Worm (Caenorhabditis elegans) whole organism, L4 larva: Measurements from ENCODE around the gene spo-11.

Experiments
- F26F4.8 ChIP-seq: fragments of 200-800 bp; sonication (Bioruptor generic); conservative IDR thresholded peaks from 2 replicates; pipeline ENCODE4 v1.3.6; 2022; ENCODE audit warnings: missing genetic modification characterization, missing compliant biosample characterization
- F49E8.2 ChIP-seq: sonication (generic microtip); optimal IDR thresholded peaks from 2 replicates; lab custom pipeline; 2016; ENCODE audit warnings: missing compliant biosample characterization, mild to moderate bottlenecking, missing genetic modification characterization, borderline replicate concordance
- Y105C5A.15 ChIP-seq: fragments of 200-800 bp; sonication (Bioruptor generic); IDR thresholded peaks from 2 replicates; pipeline ENCODE4 v1.3.6; 2022; ENCODE audit warnings: missing genetic modification characterization, missing compliant biosample characterization
- Y48G9A.11 ChIP-seq: fragments of 200-800 bp; sonication (Bioruptor generic); IDR thresholded peaks from 2 replicates; pipeline ENCODE4 v1.3.6; 2022; ENCODE audit warnings: missing genetic modification reagents, missing genetic modification characterization, missing compliant biosample characterization
- Y5F2A.4 ChIP-seq: fragments of 200-800 bp; sonication (Bioruptor generic); optimal IDR thresholded peaks from 2 replicates; lab custom pipeline; 2018; ENCODE audit warnings: mild to moderate bottlenecking, missing genetic modification characterization, missing compliant biosample characterization
- ZK546.5 ChIP-seq, 2 experiments: sonication (generic microtip); optimal IDR thresholded peaks; 2 replicates each; lab custom pipeline; 2017; ENCODE audit warnings: missing biosample characterization in 2 of 2, missing genetic modification characterization in 2 of 2
- aha-1 ChIP-seq: fragments of 150-350 bp; peaks from one replicate; lab custom pipeline; 2014; ENCODE audit warnings: missing biosample characterization, missing genetic modification characterization
- ama-1 ChIP-seq: fragments of 150-350 bp; optimal IDR thresholded peaks from 2 replicates; lab custom pipeline; 2014; ENCODE audit warnings: inconsistent platforms, mixed read lengths
- attf-4 ChIP-seq: sonication (generic microtip); optimal IDR thresholded peaks from 3 replicates; lab custom pipeline; 2017; ENCODE audit warnings: missing biosample characterization, missing genetic modification characterization
- ceh-82 ChIP-seq: sonication (generic microtip); optimal IDR thresholded peaks from 2 replicates; lab custom pipeline; 2017; ENCODE audit warnings: missing biosample characterization, missing genetic modification characterization
- ces-1 ChIP-seq: fragments of 150-350 bp; sonication (generic microtip); optimal IDR thresholded peaks from 4 replicates; lab custom pipeline; 2014; ENCODE audit warnings: missing biosample characterization, missing genetic modification reagents, missing genetic modification characterization
- daf-12 ChIP-seq: fragments of 150-350 bp; optimal IDR thresholded peaks from 2 replicates; lab custom pipeline; 2014; ENCODE audit warnings: missing biosample characterization, missing genetic modification reagents, missing genetic modification characterization
- daf-16 ChIP-seq, 3 experiments: sonication (generic microtip); optimal IDR thresholded peaks; 2 replicates each; lab custom pipeline; 2016 to 2017; ENCODE audit warnings: missing genetic modification characterization in 3 of 3, missing genetic modification reagents in 3 of 3, mild to moderate bottlenecking in 2 of 3, missing compliant biosample characterization in 2 of 3, missing biosample characterization in 1 of 3, moderate library complexity in 1 of 3
- dmd-6 ChIP-seq: fragments of 200-800 bp; sonication (Bioruptor generic); IDR thresholded peaks from 2 replicates; pipeline ENCODE4 v1.3.6; 2022; ENCODE audit warnings: missing genetic modification reagents, missing genetic modification characterization, missing compliant biosample characterization
- fkh-10 ChIP-seq: fragments of 150-350 bp; optimal IDR thresholded peaks from 2 replicates; lab custom pipeline; 2014; ENCODE audit warnings: missing biosample characterization, missing genetic modification reagents, missing genetic modification characterization
- fos-1 ChIP-seq: fragments of 150-350 bp; optimal IDR thresholded peaks from 2 replicates; lab custom pipeline; 2014; ENCODE audit warnings: missing biosample characterization, missing genetic modification characterization
- gei-8 ChIP-seq: fragments of 200-800 bp; sonication (Bioruptor generic); optimal IDR thresholded peaks from 2 replicates; lab custom pipeline; 2018; ENCODE audit warnings: mild to moderate bottlenecking, missing genetic modification characterization, missing compliant biosample characterization
- lin-1 ChIP-seq: fragments of 200-800 bp; sonication (Bioruptor generic); IDR thresholded peaks from 2 replicates; pipeline ENCODE4 v1.3.6; 2022; ENCODE audit warnings: missing genetic modification reagents, missing genetic modification characterization, missing compliant biosample characterization
- lir-3 ChIP-seq: sonication (generic microtip); optimal IDR thresholded peaks from 2 replicates; lab custom pipeline; 2016; ENCODE audit warnings: mild to moderate bottlenecking, missing genetic modification characterization, missing compliant biosample characterization
- lsy-2 ChIP-seq, 2 experiments: fragments of 150-350 bp in 1 of 2; sonication (generic microtip) in 1 of 2; optimal IDR thresholded peaks; 2 replicates each; lab custom pipeline; 2014 to 2017; ENCODE audit warnings: missing biosample characterization in 2 of 2, missing genetic modification characterization in 2 of 2
- mdl-1 ChIP-seq, 2 experiments: fragments of 150-350 bp in 1 of 2; sonication (generic microtip) in 1 of 2; optimal IDR thresholded peaks; 2 replicates each; lab custom pipeline; 2014 to 2017; ENCODE audit warnings: missing biosample characterization in 2 of 2, missing genetic modification characterization in 2 of 2
- mxl-2 ChIP-seq: fragments of 200-800 bp; sonication (Bioruptor generic); conservative IDR thresholded peaks from 2 replicates; pipeline ENCODE4 v1.3.6; 2022; ENCODE audit warnings: missing genetic modification reagents, missing genetic modification characterization, missing compliant biosample characterization
- nhr-42 ChIP-seq: fragments of 200-800 bp; sonication (Bioruptor generic); IDR thresholded peaks from 2 replicates; pipeline ENCODE4 v1.3.6; 2022; ENCODE audit warnings: missing genetic modification characterization, missing compliant biosample characterization
- nhr-76 ChIP-seq: fragments of 150-350 bp; optimal IDR thresholded peaks from 2 replicates; lab custom pipeline; 2014; ENCODE audit warnings: missing biosample characterization, missing genetic modification characterization
- nhr-77 ChIP-seq: fragments of 150-350 bp; optimal IDR thresholded peaks from 2 replicates; lab custom pipeline; 2014; ENCODE audit warnings: missing biosample characterization, missing genetic modification characterization
- pqm-1 ChIP-seq: sonication (generic microtip); optimal IDR thresholded peaks from 2 replicates; lab custom pipeline; 2017; ENCODE audit warnings: missing biosample characterization, missing genetic modification characterization
- sdz-12 ChIP-seq: fragments of 200-800 bp; sonication (Bioruptor generic); optimal IDR thresholded peaks from 2 replicates; lab custom pipeline; 2018; ENCODE audit warnings: mild to moderate bottlenecking, missing genetic modification characterization, missing compliant biosample characterization
- tag-97 ChIP-seq: fragments of 200-800 bp; sonication (Bioruptor generic); IDR thresholded peaks from 2 replicates; pipeline ENCODE4 v1.3.6; 2022; ENCODE audit warnings: missing genetic modification characterization, missing compliant biosample characterization
- unc-62 ChIP-seq, 3 experiments: fragments of 150-350 bp in 1 of 3; sonication (generic microtip); optimal IDR thresholded peaks in 2 of 3; peaks in 1 of 3; 1 replicate in 1 of 3; 2 replicates in 2 of 3; lab custom pipeline; 2014 to 2017; ENCODE audit warnings: missing biosample characterization in 3 of 3, missing genetic modification characterization in 3 of 3, missing genetic modification reagents in 3 of 3, missing genotype in 1 of 3
- vab-7 ChIP-seq: fragments of 200-800 bp; sonication (Bioruptor generic); IDR thresholded peaks from 2 replicates; pipeline ENCODE4 v1.3.6; 2022; ENCODE audit warnings: missing genetic modification reagents, missing genetic modification characterization, missing compliant biosample characterization
- zfp-2 ChIP-seq: sonication (generic microtip); optimal IDR thresholded peaks from 2 replicates; lab custom pipeline; 2016; ENCODE audit warnings: mild to moderate bottlenecking, missing genetic modification characterization, missing compliant biosample characterization
- zip-2 ChIP-seq: fragments of 150-350 bp; optimal IDR thresholded peaks from 2 replicates; lab custom pipeline; 2014; ENCODE audit warnings: missing biosample characterization, missing genetic modification characterization
- ztf-7 ChIP-seq: fragments of 150-350 bp; optimal IDR thresholded peaks from 2 replicates; lab custom pipeline; 2014; ENCODE audit warnings: missing biosample characterization, missing genetic modification characterization

spo-11 gene

ce11 chrIV:11124674-11125073 lies at the start of gene spo-11:
spo-11 (minus strand) TSS chrIV:11124862.
- TF ChIP-seq F49E8.2 (peak; percentile 3), mxl-2 (GFP tag; lab: Robert Waterston, UW) (no peak)

- TF ChIP-seq daf-12 = no peak
- TF ChIP-seq gei-8 (GFP tag; lab: Kevin White, UChicago) = no peak
- no peak for TF ChIP-seq F26F4.8 (GFP tag; lab: Robert Waterston, UW)
- no peak for TF ChIP-seq ZK546.5 (tag; optimal IDR thresholded peaks at IDR 0.05; lab: Kevin White, UChicago)
- peak; percentile 98 for TF ChIP-seq aha-1 (tag; lab: Kevin White, UChicago)
- peak in 1 of 2 experiments; percentile 43 for TF ChIP-seq unc-62 (GFP tag; optimal IDR thresholded peaks at IDR 0.05 in 1 of 2; lab: Kevin White, UChicago)
- TF ChIP-seq unc-62 (tag; optimal IDR thresholded peaks at IDR 0.05; lab: Kevin White, UChicago) = no peak
- TF ChIP-seq vab-7 = no peak
- TF ChIP-seq mdl-1 (tag; optimal IDR thresholded peaks at IDR 0.05; lab: Kevin White, UChicago) = no peak
Measured at ce11 chrIV:11169652-11170051, 45.0 kb upstream of the spo-11 start, which contains the start of gene nhr-67. nhr-67 (plus strand) TSS chrIV:11169748.

- TF ChIP-seq Y105C5A.15 (GFP tag; lab: Robert Waterston, UW) (no peak), ama-1 (lab: Kevin White, UChicago) (no peak), ceh-82 (no peak)
Measured at ce11 chrIV:11164831-11165230, 40.2 kb upstream of the spo-11 start, which contains the start of gene C08F8.6. C08F8.6 (minus strand) TSS chrIV:11164931.

- TF ChIP-seq ztf-7 (tag; lab: Kevin White, UChicago) = no peak
- no peak for TF ChIP-seq mdl-1 (tag; optimal IDR thresholded peaks at IDR 0.05; lab: Kevin White, UChicago)
- no peak for TF ChIP-seq pqm-1 (tag; lab: Kevin White, UChicago)
- TF ChIP-seq fos-1 (tag; lab: Kevin White, UChicago) = no peak
- no peak for TF ChIP-seq tag-97 (GFP tag; lab: Robert Waterston, UW)
- no peak for TF ChIP-seq fkh-10
- no peak for TF ChIP-seq lir-3 (tag; lab: Kevin White, UChicago)
- no peak for TF ChIP-seq zip-2 (tag; lab: Kevin White, UChicago)
- no peak for TF ChIP-seq nhr-76 (tag; lab: Kevin White, UChicago)
- TF ChIP-seq lin-1 = no peak
- TF ChIP-seq daf-16 (GFP tag; optimal IDR thresholded peaks at IDR 0.05; lab: Kevin White, UChicago) = no peak
- no peak for TF ChIP-seq daf-16 (tag; optimal IDR thresholded peaks at IDR 0.05; lab: Kevin White, UChicago)
- TF ChIP-seq zfp-2 (tag; lab: Kevin White, UChicago) = no peak
- TF ChIP-seq Y48G9A.11 (GFP tag; lab: Robert Waterston, UW) = no peak
- no peak for TF ChIP-seq ces-1 (GFP tag; lab: Kevin White, UChicago)
- no peak for TF ChIP-seq Y5F2A.4 (GFP tag; lab: Kevin White, UChicago)
- TF ChIP-seq lsy-2 (tag; optimal IDR thresholded peaks at IDR 0.05; lab: Kevin White, UChicago) = no peak
- no peak for TF ChIP-seq attf-4 (tag; lab: Kevin White, UChicago)
Measured at ce11 chrIV:11162451-11162850, 37.8 kb upstream of the spo-11 start, which contains the start of gene fbxb-9. fbxb-9 (minus strand) TSS chrIV:11162551.

- TF ChIP-seq sdz-12 (GFP tag; lab: Kevin White, UChicago) = no peak
- TF ChIP-seq dmd-6 (GFP tag; lab: Robert Waterston, UW) = no peak
- no peak for TF ChIP-seq nhr-77 (tag; lab: Kevin White, UChicago)
- TF ChIP-seq lir-3 (tag; lab: Kevin White, UChicago) = no peak
- TF ChIP-seq nhr-42 (GFP tag; lab: Robert Waterston, UW) = no peak
Measured at ce11 chrIV:11160707-11161106, 36.0 kb upstream of the spo-11 start, which contains the start of gene C08F8.15. C08F8.15 (minus strand) TSS chrIV:11160807.
